Worm (Caenorhabditis elegans): ENCODE results near the gene sftb-2.

- TF ChIP-seq K02D7.2 (tag; optimal IDR thresholded peaks at IDR 0.05), result no peak
- TF ChIP-seq F13H6.1 (tag; optimal IDR thresholded peaks at IDR 0.05), result no peak
- TF ChIP-seq unc-86 (tag; optimal IDR thresholded peaks at IDR 0.05), result no peak
- no peak for TF ChIP-seq npax-4 (tag; optimal IDR thresholded peaks at IDR 0.05)
- no peak for TF ChIP-seq pat-9 (tag; optimal IDR thresholded peaks at IDR 0.05)
Measured at ce11 chrV:151310-151709, 23.3 kb downstream of the sftb-2 start, which contains the start of gene W03F9.4.
